Worm (Caenorhabditis elegans) whole organism, L4 larva: ENCODE measurements around the gene F53A2.11.
"Not testable (repeated sequence)": the region's sequence is repeated elsewhere in the genome, so short reads cannot be mapped to it uniquely, and the experiment has no call there.

Experiments
- F44E2.7 ChIP-seq: fragments of 200-800 bp; sonication (Bioruptor generic); IDR thresholded peaks from 2 replicates; pipeline ENCODE4 v2.1.2; 2022; ENCODE audit warnings: missing genetic modification characterization, missing compliant biosample characterization
- Y105C5A.15 ChIP-seq: fragments of 200-800 bp; sonication (Bioruptor generic); IDR thresholded peaks from 2 replicates; pipeline ENCODE4 v1.3.6; 2022; ENCODE audit warnings: missing genetic modification characterization, missing compliant biosample characterization
- Y48G9A.11 ChIP-seq: fragments of 200-800 bp; sonication (Bioruptor generic); IDR thresholded peaks from 2 replicates; pipeline ENCODE4 v1.3.6; 2022; ENCODE audit warnings: missing genetic modification reagents, missing genetic modification characterization, missing compliant biosample characterization
- ZK546.5 ChIP-seq, 2 experiments: sonication (generic microtip); optimal IDR thresholded peaks; 2 replicates each; lab custom pipeline; 2017; ENCODE audit warnings: missing biosample characterization in 2 of 2, missing genetic modification characterization in 2 of 2
- aha-1 ChIP-seq: fragments of 150-350 bp; peaks from one replicate; lab custom pipeline; 2014; ENCODE audit warnings: missing biosample characterization, missing genetic modification characterization
- arid-1 ChIP-seq: fragments of 200-800 bp; sonication (Bioruptor generic); conservative IDR thresholded peaks from 2 replicates; pipeline ENCODE4 v1.3.6; 2022; ENCODE audit warnings: missing genetic modification reagents, missing genetic modification characterization, missing compliant biosample characterization
- ceh-20 ChIP-seq: fragments of 200-800 bp; sonication (Bioruptor generic); IDR thresholded peaks from 2 replicates; pipeline ENCODE4 v1.3.6; 2022; ENCODE audit warnings: missing genetic modification reagents, missing genetic modification characterization, missing compliant biosample characterization
- ceh-28 ChIP-seq: fragments of 150-350 bp; optimal IDR thresholded peaks from 2 replicates; lab custom pipeline; 2014; ENCODE audit warnings: missing biosample characterization, missing genetic modification reagents, missing genetic modification characterization
- ceh-32 ChIP-seq: sonication (generic microtip); optimal IDR thresholded peaks from 2 replicates; lab custom pipeline; 2016; ENCODE audit warnings: mild to moderate bottlenecking, missing genetic modification characterization, missing compliant biosample characterization; ENCODE audit not compliant: poor library complexity
- ceh-44 ChIP-seq: fragments of 200-800 bp; sonication (Bioruptor generic); IDR thresholded peaks from 2 replicates; pipeline ENCODE4 v1.3.6; 2022; ENCODE audit warnings: missing genetic modification reagents, missing genetic modification characterization, missing compliant biosample characterization
- ceh-82 ChIP-seq: sonication (generic microtip); optimal IDR thresholded peaks from 2 replicates; lab custom pipeline; 2017; ENCODE audit warnings: missing biosample characterization, missing genetic modification characterization
- ctbp-1 ChIP-seq: fragments of 200-800 bp; sonication (Bioruptor generic); IDR thresholded peaks from 2 replicates; pipeline ENCODE4 v1.3.6; 2022; ENCODE audit warnings: missing genetic modification reagents, missing genetic modification characterization, missing compliant biosample characterization
- dve-1 ChIP-seq: sonication (generic microtip); optimal IDR thresholded peaks from 2 replicates; lab custom pipeline; 2017; ENCODE audit warnings: antibody characterized with exemption, mild to moderate bottlenecking, missing genetic modification characterization, missing compliant biosample characterization; ENCODE audit not compliant: insufficient read depth
- egl-27 ChIP-seq: sonication (generic microtip); optimal IDR thresholded peaks from 3 replicates; lab custom pipeline; 2017; ENCODE audit warnings: missing biosample characterization, missing genetic modification reagents, missing genetic modification characterization
- egl-43 ChIP-seq: fragments of 200-800 bp; sonication (Bioruptor generic); IDR thresholded peaks from 2 replicates; pipeline ENCODE4 v1.3.6; 2022; ENCODE audit warnings: missing genetic modification reagents, missing genetic modification characterization, missing compliant biosample characterization
- fkh-10 ChIP-seq: fragments of 150-350 bp; optimal IDR thresholded peaks from 2 replicates; lab custom pipeline; 2014; ENCODE audit warnings: missing biosample characterization, missing genetic modification reagents, missing genetic modification characterization
- hif-1 ChIP-seq, 2 experiments: sonication (generic microtip); optimal IDR thresholded peaks; 2 replicates each; lab custom pipeline; 2016 to 2017; ENCODE audit warnings: missing compliant biosample characterization in 2 of 2, missing genetic modification characterization in 2 of 2, missing genetic modification reagents in 2 of 2, missing genotype in 2 of 2, mild to moderate bottlenecking in 1 of 2
- hlh-11 ChIP-seq: fragments of 200-800 bp; sonication (Bioruptor generic); optimal IDR thresholded peaks from 2 replicates; lab custom pipeline; 2018; ENCODE audit warnings: mild to moderate bottlenecking, missing genetic modification characterization, missing compliant biosample characterization
- hmg-1.1 ChIP-seq: fragments of 200-800 bp; sonication (Bioruptor generic); IDR thresholded peaks from 2 replicates; pipeline ENCODE4 v1.3.6; 2022; ENCODE audit warnings: missing genetic modification reagents, missing genetic modification characterization, missing compliant biosample characterization
- lim-7 ChIP-seq: fragments of 200-800 bp; sonication (Bioruptor generic); IDR thresholded peaks from 2 replicates; pipeline ENCODE4 v1.3.6; 2022; ENCODE audit warnings: missing genetic modification characterization, missing compliant biosample characterization
- lin-29 ChIP-seq: fragments of 200-800 bp; sonication (Bioruptor generic); IDR thresholded peaks from 2 replicates; pipeline ENCODE4 v1.3.6; 2022; ENCODE audit warnings: missing genetic modification reagents, missing genetic modification characterization, missing compliant biosample characterization
- lin-38 ChIP-seq: fragments of 200-800 bp; sonication (Bioruptor generic); IDR thresholded peaks from 2 replicates; pipeline ENCODE4 v1.3.6; 2022; ENCODE audit warnings: missing genetic modification reagents, missing genetic modification characterization, missing compliant biosample characterization
- lsy-2 ChIP-seq, 2 experiments: fragments of 150-350 bp in 1 of 2; sonication (generic microtip) in 1 of 2; optimal IDR thresholded peaks; 2 replicates each; lab custom pipeline; 2014 to 2017; ENCODE audit warnings: missing biosample characterization in 2 of 2, missing genetic modification characterization in 2 of 2
- madf-9 ChIP-seq: fragments of 200-800 bp; sonication (Bioruptor generic); conservative IDR thresholded peaks from 2 replicates; pipeline ENCODE4 v1.3.6; 2022; ENCODE audit warnings: missing genetic modification reagents, missing genetic modification characterization, missing compliant biosample characterization
- mep-1 ChIP-seq: fragments of 150-350 bp; sonication (generic microtip); optimal IDR thresholded peaks from 3 replicates; lab custom pipeline; 2014; ENCODE audit warnings: missing biosample characterization, missing genetic modification characterization
- mes-2 ChIP-seq: sonication (generic microtip); optimal IDR thresholded peaks from 2 replicates; lab custom pipeline; 2016; ENCODE audit warnings: missing genotype, mild to moderate bottlenecking, missing genetic modification characterization, missing compliant biosample characterization; ENCODE audit not compliant: poor library complexity, severe bottlenecking
- mxl-2 ChIP-seq: fragments of 200-800 bp; sonication (Bioruptor generic); conservative IDR thresholded peaks from 2 replicates; pipeline ENCODE4 v1.3.6; 2022; ENCODE audit warnings: missing genetic modification reagents, missing genetic modification characterization, missing compliant biosample characterization
- nhr-11 ChIP-seq: fragments of 150-350 bp; optimal IDR thresholded peaks from 2 replicates; lab custom pipeline; 2014; ENCODE audit warnings: missing biosample characterization, missing genetic modification characterization
- nhr-41 ChIP-seq: fragments of 200-800 bp; sonication (Bioruptor generic); IDR thresholded peaks from 2 replicates; pipeline ENCODE4 v1.3.6; 2022; ENCODE audit warnings: missing genetic modification reagents, missing genetic modification characterization, missing compliant biosample characterization
- nhr-48 ChIP-seq: sonication (generic microtip); optimal IDR thresholded peaks from 2 replicates; lab custom pipeline; 2016; ENCODE audit warnings: mild to moderate bottlenecking, missing genetic modification characterization, missing compliant biosample characterization
- pha-4 ChIP-seq, 2 experiments: fragments of 150-350 bp in 1 of 2; fragments of 200-800 bp in 1 of 2; sonication (Bioruptor generic) in 1 of 2; IDR thresholded peaks in 1 of 2; optimal IDR thresholded peaks in 1 of 2; 2 replicates each; pipeline versions ENCODE4 v1.3.6 to Lab custom; 2014 to 2022; ENCODE audit warnings: missing genetic modification characterization in 2 of 2, missing genetic modification reagents in 2 of 2, missing biosample characterization in 1 of 2, missing compliant biosample characterization in 1 of 2
- sdz-12 ChIP-seq: fragments of 200-800 bp; sonication (Bioruptor generic); optimal IDR thresholded peaks from 2 replicates; lab custom pipeline; 2018; ENCODE audit warnings: mild to moderate bottlenecking, missing genetic modification characterization, missing compliant biosample characterization
- set-16 ChIP-seq: fragments of 200-800 bp; sonication (Bioruptor generic); IDR thresholded peaks from 2 replicates; pipeline ENCODE4 v1.3.6; 2022; ENCODE audit warnings: missing genetic modification reagents, missing genetic modification characterization, missing compliant biosample characterization
- skn-1 ChIP-seq: fragments of 150-350 bp; optimal IDR thresholded peaks from 2 replicates; lab custom pipeline; 2014; ENCODE audit warnings: missing biosample characterization, missing genetic modification characterization
- spr-3 ChIP-seq: fragments of 200-800 bp; sonication (Bioruptor generic); optimal IDR thresholded peaks from 2 replicates; lab custom pipeline; 2018; ENCODE audit warnings: mild to moderate bottlenecking, missing genetic modification characterization, missing compliant biosample characterization
- unc-130 ChIP-seq: sonication (generic microtip); optimal IDR thresholded peaks from 2 replicates; lab custom pipeline; 2016; ENCODE audit warnings: missing genetic modification reagents, missing genetic modification characterization, missing compliant biosample characterization
- unc-62 ChIP-seq, 3 experiments: fragments of 150-350 bp in 1 of 3; sonication (generic microtip); optimal IDR thresholded peaks in 2 of 3; peaks in 1 of 3; 1 replicate in 1 of 3; 2 replicates in 2 of 3; lab custom pipeline; 2014 to 2017; ENCODE audit warnings: missing biosample characterization in 3 of 3, missing genetic modification characterization in 3 of 3, missing genetic modification reagents in 3 of 3, missing genotype in 1 of 3
- zag-1 ChIP-seq: fragments of 150-350 bp; optimal IDR thresholded peaks from 2 replicates; lab custom pipeline; 2014; ENCODE audit warnings: missing biosample characterization, missing genetic modification characterization
- zfp-2 ChIP-seq: sonication (generic microtip); optimal IDR thresholded peaks from 2 replicates; lab custom pipeline; 2016; ENCODE audit warnings: mild to moderate bottlenecking, missing genetic modification characterization, missing compliant biosample characterization

F53A2.11 gene

DNA sequence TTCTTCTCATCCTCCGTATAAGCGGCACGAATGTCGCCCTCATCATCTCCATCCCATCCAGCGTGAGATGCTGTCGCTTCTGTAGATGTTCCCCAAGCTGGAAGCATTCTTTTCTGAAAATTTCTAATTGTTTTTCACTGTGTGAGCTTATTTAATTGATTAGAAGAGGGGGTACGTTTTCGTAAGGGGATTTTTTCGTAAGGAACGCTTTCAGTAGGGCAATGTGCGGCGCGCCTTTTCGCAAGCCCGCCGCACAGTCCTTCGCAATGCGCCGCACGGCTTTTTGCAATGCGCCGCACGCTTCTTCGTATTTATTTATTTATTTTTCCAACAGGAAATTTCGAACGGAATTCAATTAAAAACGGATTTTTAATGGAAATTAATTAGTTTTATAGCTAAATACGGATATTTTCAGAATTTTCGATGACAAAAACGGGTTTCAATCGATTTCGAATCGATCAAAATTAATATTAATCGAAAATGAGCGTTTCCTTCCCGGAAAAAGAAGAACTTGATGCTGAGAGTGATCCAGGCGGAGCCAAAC, 29.4 kb downstream of the F53A2.11 start, which contains the start of gene set-25:
Gene set-25 (minus strand): TSS at position 120 of the 544 bp plus-strand sequence.
- TF ChIP-seq egl-43, result 0 out of 2 replicates have a peak, but pooled peaks have one; percentile 23
- peak; percentile 17; the same call in 1 of the 2 replicates for TF ChIP-seq lin-29 (GFP tag; lab: Robert Waterston, UW)
- TF ChIP-seq ctbp-1 (GFP tag; lab: Robert Waterston, UW), result peak; percentile 36; the same call in 1 of the 2 replicates
- peak; percentile 65 for TF ChIP-seq hmg-1.1 (GFP tag; lab: Robert Waterston, UW)
- peak; percentile 47 for TF ChIP-seq lin-38 (GFP tag; lab: Robert Waterston, UW)
- TF ChIP-seq mep-1, result peak; percentile 36
- peak; percentile 27 for TF ChIP-seq aha-1 (tag; lab: Kevin White, UChicago)
- peak; percentile 13 for TF ChIP-seq unc-130
- TF ChIP-seq hlh-11, result peak; percentile 13
- peak; percentile 50; the same call in 1 of the 2 replicates for TF ChIP-seq pha-4 (GFP tag; IDR thresholded peaks at IDR 0.05; lab: Robert Waterston, UW)
- TF ChIP-seq pha-4 (tag; optimal IDR thresholded peaks at IDR 0.05; lab: Kevin White, UChicago), result not testable (repeated sequence)
- TF ChIP-seq, all 104 proteins: peak for 10; not testable (repeated sequence) for 94

- TF ChIP-seq unc-62 (GFP tag; optimal IDR thresholded peaks at IDR 0.05 in 1 of 2; lab: Kevin White, UChicago) (no peak), unc-62 (tag; optimal IDR thresholded peaks at IDR 0.05; lab: Kevin White, UChicago) (no peak), pha-4 (GFP tag; IDR thresholded peaks at IDR 0.05; lab: Robert Waterston, UW) (0 out of 2 replicates have a peak, but pooled peaks have one; percentile 32), pha-4 (tag; optimal IDR thresholded peaks at IDR 0.05; lab: Kevin White, UChicago) (no peak), ceh-20 (GFP tag; lab: Robert Waterston, UW) (0 out of 2 replicates have a peak, but pooled peaks have one; percentile 8), nhr-48 (tag; lab: Kevin White, UChicago) (no peak)
- TF ChIP-seq, all 104 proteins: peak for 2
Measured at ce11 chrIII:13285421-13285820, 37.1 kb downstream of the F53A2.11 start, which contains the start of gene F56A8.8. Gene F56A8.8 (plus strand): TSS chrIII:13285721.

DNA sequence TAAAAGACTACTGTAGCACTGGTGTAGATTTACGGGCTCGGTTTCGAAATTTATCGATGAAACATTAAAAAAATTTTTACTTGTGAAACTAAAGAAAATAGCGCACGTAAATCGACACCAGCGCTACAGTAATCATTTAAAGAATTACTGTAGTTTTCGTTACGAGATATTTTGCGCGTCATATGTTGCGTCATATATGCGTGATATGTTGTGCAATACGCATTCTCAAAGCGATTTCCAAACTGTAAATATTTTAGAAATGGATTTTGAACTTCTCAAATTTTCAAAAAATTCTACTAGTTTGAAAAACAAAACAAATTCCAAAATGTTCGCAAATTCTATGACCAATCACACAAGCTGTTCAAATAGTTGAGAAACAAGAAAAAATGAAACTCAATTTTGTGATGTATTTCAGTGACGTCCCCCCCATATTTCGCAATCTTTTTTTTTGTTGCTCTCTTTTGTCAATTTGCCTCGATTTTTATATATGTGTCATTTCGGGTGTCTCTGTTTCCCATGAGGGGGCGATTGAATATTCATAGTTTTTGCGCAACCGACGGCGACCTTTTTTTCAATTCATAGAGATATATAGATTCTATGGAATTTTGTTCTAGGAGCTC, 44.5 kb downstream of the F53A2.11 start:
- TF ChIP-seq egl-27, result no peak
- TF ChIP-seq fkh-10, result peak; percentile 26
- peak; percentile 19 for TF ChIP-seq aha-1 (tag; lab: Kevin White, UChicago)
- TF ChIP-seq unc-62 (GFP tag; optimal IDR thresholded peaks at IDR 0.05 in 1 of 2; lab: Kevin White, UChicago), result peak in 1 of 2 experiments; percentile 73
- TF ChIP-seq unc-62 (tag; optimal IDR thresholded peaks at IDR 0.05; lab: Kevin White, UChicago), result no peak
- TF ChIP-seq ceh-82, result no peak
- no peak for TF ChIP-seq ZK546.5 (tag; optimal IDR thresholded peaks at IDR 0.05; lab: Kevin White, UChicago)
- no peak for TF ChIP-seq lim-7 (GFP tag; lab: Robert Waterston, UW)

ce11 chrIII:13276958-13277357, 45.5 kb downstream of the F53A2.11 start, which contains the start of gene unc-64:
Gene unc-64 (plus strand): TSS chrIII:13277258.
- TF ChIP-seq lsy-2 (tag; optimal IDR thresholded peaks at IDR 0.05; lab: Kevin White, UChicago) (no peak), hlh-11 (no peak), ceh-32 (no peak), mxl-2 (GFP tag; lab: Robert Waterston, UW) (no peak), zfp-2 (tag; lab: Kevin White, UChicago) (no peak), ceh-28 (tag; lab: Kevin White, UChicago) (no peak), unc-130 (no peak), sdz-12 (GFP tag; lab: Kevin White, UChicago) (no peak), spr-3 (GFP tag; lab: Kevin White, UChicago) (no peak)

ce11 chrIII:13275784-13276183, 46.7 kb downstream of the F53A2.11 start:
- TF ChIP-seq hif-1 (tag; optimal IDR thresholded peaks at IDR 0.05; lab: Kevin White, UChicago), result peak in 1 of 2 experiments; percentile 60
- TF ChIP-seq lin-38 (GFP tag; lab: Robert Waterston, UW), result peak; percentile 51
- TF ChIP-seq ceh-44 (GFP tag; lab: Robert Waterston, UW), result no peak
- TF ChIP-seq skn-1 (tag; lab: Kevin White, UChicago), result no peak
- TF ChIP-seq F44E2.7 (GFP tag; lab: Robert Waterston, UW), result no peak
- TF ChIP-seq nhr-41 (GFP tag; lab: Robert Waterston, UW), result no peak
- peak; percentile 56 for TF ChIP-seq zag-1 (tag; lab: Kevin White, UChicago)
- peak; percentile 21 to 80 for TF ChIP-seq lsy-2 (tag; optimal IDR thresholded peaks at IDR 0.05; lab: Kevin White, UChicago)
- peak; percentile 39 for TF ChIP-seq nhr-11 (tag; lab: Kevin White, UChicago)
- TF ChIP-seq Y48G9A.11, result no peak
- peak; percentile 15 for TF ChIP-seq sdz-12 (GFP tag; lab: Kevin White, UChicago)
- peak; percentile 41 for TF ChIP-seq mes-2 (tag; lab: Kevin White, UChicago)
- TF ChIP-seq madf-9 (GFP tag; lab: Robert Waterston, UW), result 0 out of 2 replicates have a peak, but pooled peaks have one; percentile 29
- TF ChIP-seq set-16 (GFP tag; lab: Robert Waterston, UW), result peak; percentile 80
- TF ChIP-seq Y105C5A.15 (GFP tag; lab: Robert Waterston, UW), result no peak
- peak; percentile 60 for TF ChIP-seq dve-1 (tag; lab: Kevin White, UChicago)
- no peak for TF ChIP-seq arid-1 (GFP tag; lab: Robert Waterston, UW)
